Worm (Caenorhabditis elegans) whole organism, L4 larva: Measurements from ENCODE around the gene C13B4.1.

ENCODE experiments used
- D1046.2 ChIP-seq: fragments of 200-800 bp; sonication (Bioruptor generic); IDR thresholded peaks from 2 replicates; pipeline ENCODE4 v1.3.6; 2022; ENCODE audit warnings: missing genetic modification characterization, missing compliant biosample characterization
- F26F4.8 ChIP-seq: fragments of 200-800 bp; sonication (Bioruptor generic); conservative IDR thresholded peaks from 2 replicates; pipeline ENCODE4 v1.3.6; 2022; ENCODE audit warnings: missing genetic modification characterization, missing compliant biosample characterization
- F37D6.2 ChIP-seq: sonication (generic microtip); optimal IDR thresholded peaks from 2 replicates; lab custom pipeline; 2016; ENCODE audit warnings: mild to moderate bottlenecking, missing genetic modification characterization, missing compliant biosample characterization
- F44E2.7 ChIP-seq: fragments of 200-800 bp; sonication (Bioruptor generic); IDR thresholded peaks from 2 replicates; pipeline ENCODE4 v2.1.2; 2022; ENCODE audit warnings: missing genetic modification characterization, missing compliant biosample characterization
- F49E8.2 ChIP-seq: sonication (generic microtip); optimal IDR thresholded peaks from 2 replicates; lab custom pipeline; 2016; ENCODE audit warnings: missing compliant biosample characterization, mild to moderate bottlenecking, missing genetic modification characterization, borderline replicate concordance
- T20F7.1 ChIP-seq: fragments of 200-800 bp; sonication (Bioruptor generic); optimal IDR thresholded peaks from 2 replicates; lab custom pipeline; 2018; ENCODE audit warnings: mild to moderate bottlenecking, missing genetic modification characterization, missing compliant biosample characterization
- T26A8.4 ChIP-seq: fragments of 200-800 bp; sonication (Bioruptor generic); IDR thresholded peaks from 2 replicates; pipeline ENCODE4 v1.3.6; 2022; ENCODE audit warnings: missing genetic modification characterization, missing compliant biosample characterization
- Y48G9A.11 ChIP-seq: fragments of 200-800 bp; sonication (Bioruptor generic); IDR thresholded peaks from 2 replicates; pipeline ENCODE4 v1.3.6; 2022; ENCODE audit warnings: missing genetic modification reagents, missing genetic modification characterization, missing compliant biosample characterization
- Y75B8A.6 ChIP-seq: fragments of 200-800 bp; sonication (Bioruptor generic); IDR thresholded peaks from 2 replicates; pipeline ENCODE4 v1.3.6; 2022; ENCODE audit warnings: missing genetic modification reagents, missing genetic modification characterization, missing compliant biosample characterization
- ZK337.2 ChIP-seq: fragments of 200-800 bp; sonication (Bioruptor generic); IDR thresholded peaks from 2 replicates; pipeline ENCODE4 v1.3.6; 2022; ENCODE audit warnings: missing genetic modification reagents, missing genetic modification characterization, missing compliant biosample characterization
- ZK546.5 ChIP-seq, 2 experiments: sonication (generic microtip); optimal IDR thresholded peaks; 2 replicates each; lab custom pipeline; 2017; ENCODE audit warnings: missing biosample characterization in 2 of 2, missing genetic modification characterization in 2 of 2
- aha-1 ChIP-seq: fragments of 150-350 bp; peaks from one replicate; lab custom pipeline; 2014; ENCODE audit warnings: missing biosample characterization, missing genetic modification characterization
- attf-4 ChIP-seq: sonication (generic microtip); optimal IDR thresholded peaks from 3 replicates; lab custom pipeline; 2017; ENCODE audit warnings: missing biosample characterization, missing genetic modification characterization
- ceh-20 ChIP-seq: fragments of 200-800 bp; sonication (Bioruptor generic); IDR thresholded peaks from 2 replicates; pipeline ENCODE4 v1.3.6; 2022; ENCODE audit warnings: missing genetic modification reagents, missing genetic modification characterization, missing compliant biosample characterization
- ceh-28 ChIP-seq: fragments of 150-350 bp; optimal IDR thresholded peaks from 2 replicates; lab custom pipeline; 2014; ENCODE audit warnings: missing biosample characterization, missing genetic modification reagents, missing genetic modification characterization
- ces-1 ChIP-seq: fragments of 150-350 bp; sonication (generic microtip); optimal IDR thresholded peaks from 4 replicates; lab custom pipeline; 2014; ENCODE audit warnings: missing biosample characterization, missing genetic modification reagents, missing genetic modification characterization
- daf-12 ChIP-seq: fragments of 150-350 bp; optimal IDR thresholded peaks from 2 replicates; lab custom pipeline; 2014; ENCODE audit warnings: missing biosample characterization, missing genetic modification reagents, missing genetic modification characterization
- daf-19 ChIP-seq: fragments of 200-800 bp; sonication (Bioruptor generic); conservative IDR thresholded peaks from 2 replicates; pipeline ENCODE4 v1.3.6; 2022; ENCODE audit warnings: missing genetic modification characterization, missing compliant biosample characterization
- daf-8 ChIP-seq: fragments of 200-800 bp; sonication (Bioruptor generic); IDR thresholded peaks from 2 replicates; pipeline ENCODE4 v1.3.6; 2022; ENCODE audit warnings: missing genetic modification characterization, missing compliant biosample characterization
- dmd-6 ChIP-seq: fragments of 200-800 bp; sonication (Bioruptor generic); IDR thresholded peaks from 2 replicates; pipeline ENCODE4 v1.3.6; 2022; ENCODE audit warnings: missing genetic modification reagents, missing genetic modification characterization, missing compliant biosample characterization
- dmd-9 ChIP-seq: fragments of 200-800 bp; sonication (Bioruptor generic); IDR thresholded peaks from 2 replicates; pipeline ENCODE4 v1.3.6; 2022; ENCODE audit warnings: missing genetic modification reagents, missing genetic modification characterization, missing compliant biosample characterization
- dve-1 ChIP-seq: sonication (generic microtip); optimal IDR thresholded peaks from 2 replicates; lab custom pipeline; 2017; ENCODE audit warnings: antibody characterized with exemption, mild to moderate bottlenecking, missing genetic modification characterization, missing compliant biosample characterization; ENCODE audit not compliant: insufficient read depth
- egl-43 ChIP-seq: fragments of 200-800 bp; sonication (Bioruptor generic); IDR thresholded peaks from 2 replicates; pipeline ENCODE4 v1.3.6; 2022; ENCODE audit warnings: missing genetic modification reagents, missing genetic modification characterization, missing compliant biosample characterization
- hif-1 ChIP-seq, 2 experiments: sonication (generic microtip); optimal IDR thresholded peaks; 2 replicates each; lab custom pipeline; 2016 to 2017; ENCODE audit warnings: missing compliant biosample characterization in 2 of 2, missing genetic modification characterization in 2 of 2, missing genetic modification reagents in 2 of 2, missing genotype in 2 of 2, mild to moderate bottlenecking in 1 of 2
- hlh-11 ChIP-seq: fragments of 200-800 bp; sonication (Bioruptor generic); optimal IDR thresholded peaks from 2 replicates; lab custom pipeline; 2018; ENCODE audit warnings: mild to moderate bottlenecking, missing genetic modification characterization, missing compliant biosample characterization
- lin-29 ChIP-seq: fragments of 200-800 bp; sonication (Bioruptor generic); IDR thresholded peaks from 2 replicates; pipeline ENCODE4 v1.3.6; 2022; ENCODE audit warnings: missing genetic modification reagents, missing genetic modification characterization, missing compliant biosample characterization
- lin-38 ChIP-seq: fragments of 200-800 bp; sonication (Bioruptor generic); IDR thresholded peaks from 2 replicates; pipeline ENCODE4 v1.3.6; 2022; ENCODE audit warnings: missing genetic modification reagents, missing genetic modification characterization, missing compliant biosample characterization
- madf-5 ChIP-seq, 2 experiments: fragments of 200-800 bp; sonication (Bioruptor generic); IDR thresholded peaks; 2 replicates each; pipeline ENCODE4 v1.3.6; 2022; ENCODE audit warnings: missing compliant biosample characterization in 2 of 2, missing genetic modification characterization in 2 of 2
- madf-9 ChIP-seq: fragments of 200-800 bp; sonication (Bioruptor generic); conservative IDR thresholded peaks from 2 replicates; pipeline ENCODE4 v1.3.6; 2022; ENCODE audit warnings: missing genetic modification reagents, missing genetic modification characterization, missing compliant biosample characterization
- mdl-1 ChIP-seq, 2 experiments: fragments of 150-350 bp in 1 of 2; sonication (generic microtip) in 1 of 2; optimal IDR thresholded peaks; 2 replicates each; lab custom pipeline; 2014 to 2017; ENCODE audit warnings: missing biosample characterization in 2 of 2, missing genetic modification characterization in 2 of 2
- mxl-3 ChIP-seq: fragments of 200-800 bp; sonication (Bioruptor generic); optimal IDR thresholded peaks from 2 replicates; lab custom pipeline; 2018; ENCODE audit warnings: mild to moderate bottlenecking, missing genetic modification characterization, missing compliant biosample characterization
- nhr-41 ChIP-seq: fragments of 200-800 bp; sonication (Bioruptor generic); IDR thresholded peaks from 2 replicates; pipeline ENCODE4 v1.3.6; 2022; ENCODE audit warnings: missing genetic modification reagents, missing genetic modification characterization, missing compliant biosample characterization
- nhr-42 ChIP-seq: fragments of 200-800 bp; sonication (Bioruptor generic); IDR thresholded peaks from 2 replicates; pipeline ENCODE4 v1.3.6; 2022; ENCODE audit warnings: missing genetic modification characterization, missing compliant biosample characterization
- nhr-48 ChIP-seq: sonication (generic microtip); optimal IDR thresholded peaks from 2 replicates; lab custom pipeline; 2016; ENCODE audit warnings: mild to moderate bottlenecking, missing genetic modification characterization, missing compliant biosample characterization
- nhr-76 ChIP-seq: fragments of 150-350 bp; optimal IDR thresholded peaks from 2 replicates; lab custom pipeline; 2014; ENCODE audit warnings: missing biosample characterization, missing genetic modification characterization
- nhr-77 ChIP-seq: fragments of 150-350 bp; optimal IDR thresholded peaks from 2 replicates; lab custom pipeline; 2014; ENCODE audit warnings: missing biosample characterization, missing genetic modification characterization
- pha-4 ChIP-seq, 2 experiments: fragments of 150-350 bp in 1 of 2; fragments of 200-800 bp in 1 of 2; sonication (Bioruptor generic) in 1 of 2; IDR thresholded peaks in 1 of 2; optimal IDR thresholded peaks in 1 of 2; 2 replicates each; pipeline versions ENCODE4 v1.3.6 to Lab custom; 2014 to 2022; ENCODE audit warnings: missing genetic modification characterization in 2 of 2, missing genetic modification reagents in 2 of 2, missing biosample characterization in 1 of 2, missing compliant biosample characterization in 1 of 2
- snpc-1.2 ChIP-seq: fragments of 200-800 bp; sonication (Bioruptor generic); IDR thresholded peaks from 2 replicates; pipeline ENCODE4 v1.3.6; 2022; ENCODE audit warnings: missing genetic modification reagents, missing genetic modification characterization, missing compliant biosample characterization
- snpc-4 ChIP-seq: fragments of 150-350 bp; optimal IDR thresholded peaks from 2 replicates; lab custom pipeline; 2014; ENCODE audit warnings: missing biosample characterization, missing genetic modification characterization
- spr-3 ChIP-seq: fragments of 200-800 bp; sonication (Bioruptor generic); optimal IDR thresholded peaks from 2 replicates; lab custom pipeline; 2018; ENCODE audit warnings: mild to moderate bottlenecking, missing genetic modification characterization, missing compliant biosample characterization
- unc-62 ChIP-seq, 3 experiments: fragments of 150-350 bp in 1 of 3; sonication (generic microtip); optimal IDR thresholded peaks in 2 of 3; peaks in 1 of 3; 1 replicate in 1 of 3; 2 replicates in 2 of 3; lab custom pipeline; 2014 to 2017; ENCODE audit warnings: missing biosample characterization in 3 of 3, missing genetic modification characterization in 3 of 3, missing genetic modification reagents in 3 of 3, missing genotype in 1 of 3
- vab-7 ChIP-seq: fragments of 200-800 bp; sonication (Bioruptor generic); IDR thresholded peaks from 2 replicates; pipeline ENCODE4 v1.3.6; 2022; ENCODE audit warnings: missing genetic modification reagents, missing genetic modification characterization, missing compliant biosample characterization
- zag-1 ChIP-seq: fragments of 150-350 bp; optimal IDR thresholded peaks from 2 replicates; lab custom pipeline; 2014; ENCODE audit warnings: missing biosample characterization, missing genetic modification characterization
- zfp-3 ChIP-seq: fragments of 200-800 bp; sonication (Bioruptor generic); conservative IDR thresholded peaks from 2 replicates; pipeline ENCODE4 v1.3.6; 2022; ENCODE audit warnings: missing genetic modification reagents, missing genetic modification characterization, missing compliant biosample characterization
- zip-2 ChIP-seq: fragments of 150-350 bp; optimal IDR thresholded peaks from 2 replicates; lab custom pipeline; 2014; ENCODE audit warnings: missing biosample characterization, missing genetic modification characterization
- ztf-11 ChIP-seq: fragments of 150-350 bp; optimal IDR thresholded peaks from 2 replicates; lab custom pipeline; 2014; ENCODE audit warnings: missing biosample characterization, missing genetic modification characterization

The C13B4.1 gene

DNA sequence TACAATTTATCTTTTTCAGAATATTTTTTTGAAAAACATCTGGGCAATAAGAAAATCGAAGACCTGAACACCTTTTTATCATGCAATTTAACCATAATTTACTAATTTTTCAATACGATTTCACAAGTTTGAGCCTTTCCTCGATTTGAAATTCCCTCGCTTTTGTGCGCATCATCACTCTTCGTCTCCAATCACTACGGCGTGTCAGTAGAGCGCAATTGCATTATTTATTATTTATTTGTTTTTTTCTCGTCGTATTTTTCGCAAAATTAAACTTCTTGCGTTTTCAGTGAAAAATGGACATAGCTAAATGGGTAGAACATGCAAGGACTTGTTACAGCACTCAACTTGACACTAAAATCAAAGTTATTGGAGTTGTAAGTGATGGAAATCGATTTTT, 38.3 kb downstream of the C13B4.1 start, which contains the start of gene smg-8 (continued):
- TF ChIP-seq hif-1 (tag; optimal IDR thresholded peaks at IDR 0.05; lab: Kevin White, UChicago) (no peak), nhr-48 (tag; lab: Kevin White, UChicago) (no peak), snpc-4 (tag; lab: Kevin White, UChicago) (no peak), pha-4 (GFP tag; IDR thresholded peaks at IDR 0.05; lab: Robert Waterston, UW) (no peak), pha-4 (tag; optimal IDR thresholded peaks at IDR 0.05; lab: Kevin White, UChicago) (peak; percentile 93), dmd-6 (GFP tag; lab: Robert Waterston, UW) (no peak), F37D6.2 (tag; lab: Kevin White, UChicago) (no peak), lin-38 (GFP tag; lab: Robert Waterston, UW) (peak; percentile 97), T20F7.1 (GFP tag; lab: Kevin White, UChicago) (no peak), mdl-1 (tag; optimal IDR thresholded peaks at IDR 0.05; lab: Kevin White, UChicago) (peak in 1 of 2 experiments; percentile 43), ceh-28 (tag; lab: Kevin White, UChicago) (no peak)

- TF ChIP-seq vab-7 (GFP tag; lab: Robert Waterston, UW) (no peak), zag-1 (tag; lab: Kevin White, UChicago) (no peak), ces-1 (no peak), daf-8 (no peak), ceh-20 (GFP tag; lab: Robert Waterston, UW) (no peak), ztf-11 (tag; lab: Kevin White, UChicago) (no peak), attf-4 (tag; lab: Kevin White, UChicago) (no peak), F44E2.7 (no peak), ceh-28 (tag; lab: Kevin White, UChicago) (no peak), aha-1 (peak; percentile 84), madf-5 (GFP tag; IDR thresholded peaks at IDR 0.05; lab: Robert Waterston, UW) (no peak), T26A8.4 (GFP tag; lab: Robert Waterston, UW) (peak; percentile 70), Y75B8A.6 (GFP tag; lab: Robert Waterston, UW) (no peak), snpc-4 (tag; lab: Kevin White, UChicago) (no peak), dmd-9 (GFP tag; lab: Robert Waterston, UW) (no peak), nhr-48 (tag; lab: Kevin White, UChicago) (peak; percentile 51), zfp-3 (GFP tag; lab: Robert Waterston, UW) (no peak), Y48G9A.11 (GFP tag; lab: Robert Waterston, UW) (no peak), spr-3 (GFP tag; lab: Kevin White, UChicago) (no peak), lin-38 (GFP tag; lab: Robert Waterston, UW) (peak; percentile 71), egl-43 (GFP tag; lab: Robert Waterston, UW) (peak; percentile 63; the same call in 1 of the 2 replicates), dve-1 (tag; lab: Kevin White, UChicago) (peak; percentile 84), D1046.2 (no peak), ZK546.5 (tag; optimal IDR thresholded peaks at IDR 0.05; lab: Kevin White, UChicago) (no peak), daf-12 (no peak), mxl-3 (peak; percentile 86), F37D6.2 (tag; lab: Kevin White, UChicago) (no peak), lin-29 (no peak), nhr-76 (tag; lab: Kevin White, UChicago) (no peak), hlh-11 (tag; lab: Kevin White, UChicago) (peak; percentile 93), nhr-42 (GFP tag; lab: Robert Waterston, UW) (peak; percentile 58; the same call in 1 of the 2 replicates), snpc-1.2 (no peak), madf-9 (peak; percentile 71; the same call in 1 of the 2 replicates), nhr-77 (tag; lab: Kevin White, UChicago) (peak; percentile 95), T20F7.1 (GFP tag; lab: Kevin White, UChicago) (no peak), mdl-1 (tag; optimal IDR thresholded peaks at IDR 0.05; lab: Kevin White, UChicago) (peak; percentile 36 to 76), ZK337.2 (GFP tag; lab: Robert Waterston, UW) (no peak), nhr-41 (0 out of 2 replicates have a peak, but pooled peaks have one; percentile 41), zip-2 (tag; lab: Kevin White, UChicago) (no peak), daf-19 (no peak), unc-62 (GFP tag; optimal IDR thresholded peaks at IDR 0.05 in 1 of 2; lab: Kevin White, UChicago) (peak in 1 of 2 experiments; percentile 51), unc-62 (tag; optimal IDR thresholded peaks at IDR 0.05; lab: Kevin White, UChicago) (no peak), F49E8.2 (tag; lab: Kevin White, UChicago) (no peak), F26F4.8 (GFP tag; lab: Robert Waterston, UW) (no peak)
Observed at ce11 chrII:14437922-14438458, 41.4 kb downstream of the C13B4.1 start, which contains the start of gene K04B12.2. Gene K04B12.2, minus strand, starts transcription at chrII:14437972.
